Worm (Caenorhabditis elegans) whole organism, early embryonic: ENCODE measurements around the gene Y37D8A.26.

ENCODE experiments used
- hmg-4 ChIP-seq: fragments of 200-800 bp; sonication (Bioruptor generic); optimal IDR thresholded peaks from 2 replicates; lab custom pipeline; 2018; ENCODE audit warnings: mild to moderate bottlenecking, missing genetic modification characterization, missing compliant biosample characterization
- pes-1 ChIP-seq: fragments of 200-800 bp; sonication (Bioruptor generic); IDR thresholded peaks from 2 replicates; pipeline ENCODE4 v1.3.6; 2022; ENCODE audit warnings: missing genetic modification reagents, missing genetic modification characterization, missing compliant biosample characterization
- tbx-11 ChIP-seq: fragments of 200-800 bp; sonication (Bioruptor generic); IDR thresholded peaks from 2 replicates; pipeline ENCODE4 v1.3.6; 2022; ENCODE audit warnings: missing genetic modification characterization, missing compliant biosample characterization

ce11 chrIII:12904987-12905541 lies 48.5 kb upstream of the Y37D8A.26 start, which contains the start of gene cox-5A:
- TF ChIP-seq pes-1 (0 out of 2 replicates have a peak, but pooled peaks have one; percentile 41), hmg-4 (GFP tag; lab: Kevin White, UChicago) (peak; percentile 64), tbx-11 (no peak)
